Fruit fly (Drosophila melanogaster) whole organism, embryonic: Measurements from ENCODE around the gene CG4570.

Source experiments
- Atf3 ChIP-seq: fragments of 200-800 bp; sonication (Bioruptor generic); optimal IDR thresholded peaks from 3 replicates; lab custom pipeline; 2016; ENCODE audit warnings: missing biosample characterization, missing genetic modification characterization
- Awh ChIP-seq: fragments of 200-800 bp; sonication (Bioruptor generic); IDR thresholded peaks from 2 replicates; pipeline ENCODE4, ENCODE4 v1.3.6; 2022; ENCODE audit warnings: missing biosample characterization, missing genetic modification characterization
- BEAF-32 ChIP-seq: fragments of 200-800 bp; sonication (Bioruptor generic); optimal IDR thresholded peaks from 3 replicates; lab custom pipeline; 2017; ENCODE audit warnings: missing biosample characterization, missing genetic modification characterization, mild to moderate bottlenecking, moderate library complexity, missing genetic modification reagents
- BtbVII ChIP-seq: fragments of 200-800 bp; sonication (Bioruptor generic); optimal IDR thresholded peaks from 3 replicates; lab custom pipeline; 2017; ENCODE audit warnings: missing biosample characterization, mild to moderate bottlenecking, missing genetic modification characterization
- CG10543 ChIP-seq: fragments of 200-800 bp; sonication (Bioruptor generic); optimal IDR thresholded peaks from 3 replicates; lab custom pipeline; 2017; ENCODE audit warnings: missing biosample characterization, mild to moderate bottlenecking, missing genetic modification characterization, moderate library complexity
- CG14050 ChIP-seq: fragments of 200-800 bp; sonication (Bioruptor generic); IDR thresholded peaks from 3 replicates; pipeline ENCODE4 v1.3.6; 2022; ENCODE audit warnings: missing biosample characterization, missing genetic modification characterization
- CG16779 ChIP-seq: fragments of 200-800 bp; sonication (Bioruptor generic); IDR thresholded peaks from 2 replicates; pipeline ENCODE4 v1.3.6; 2022; ENCODE audit warnings: missing biosample characterization, missing genetic modification characterization
- CG17385 ChIP-seq: fragments of 200-800 bp; sonication (Bioruptor generic); optimal IDR thresholded peaks from 3 replicates; lab custom pipeline; 2018; ENCODE audit warnings: missing biosample characterization, mild to moderate bottlenecking, missing genetic modification characterization
- CG17612 ChIP-seq: fragments of 200-800 bp; sonication (Bioruptor generic); IDR thresholded peaks from 2 replicates; pipeline ENCODE4 v1.3.6; 2022; ENCODE audit warnings: missing biosample characterization, missing genetic modification characterization
- CG18476 ChIP-seq: fragments of 200-800 bp; sonication (Bioruptor generic); optimal IDR thresholded peaks from 2 replicates; lab custom pipeline; 2016; ENCODE audit warnings: missing biosample characterization, mild to moderate bottlenecking, missing genetic modification characterization
- CG2120 ChIP-seq: fragments of 200-800 bp; sonication (Bioruptor generic); optimal IDR thresholded peaks from 3 replicates; lab custom pipeline; 2016; ENCODE audit warnings: missing biosample characterization, missing genetic modification characterization
- CG30431 ChIP-seq: fragments of 200-800 bp; sonication (Bioruptor generic); optimal IDR thresholded peaks from 2 replicates; lab custom pipeline; 2017; ENCODE audit warnings: missing biosample characterization, missing genetic modification characterization
- CG32532 ChIP-seq: fragments of 200-800 bp; sonication (Bioruptor generic); IDR thresholded peaks from 2 replicates; pipeline ENCODE4 v1.3.6; 2022; ENCODE audit warnings: missing biosample characterization, missing genetic modification characterization
- CG3407 ChIP-seq: fragments of 200-800 bp; sonication (Bioruptor generic); optimal IDR thresholded peaks from 2 replicates; lab custom pipeline; 2018; ENCODE audit warnings: missing biosample characterization, mild to moderate bottlenecking, missing genetic modification characterization
- CG34422 ChIP-seq: fragments of 200-800 bp; sonication (Bioruptor generic); IDR thresholded peaks from 3 replicates; pipeline ENCODE4 v1.3.6; 2022; ENCODE audit warnings: missing biosample characterization, missing genetic modification characterization
- CG6272 ChIP-seq: fragments of 200-800 bp; sonication (Bioruptor generic); IDR thresholded peaks from 2 replicates; pipeline ENCODE4 v1.3.6; 2022; ENCODE audit warnings: missing biosample characterization, missing genetic modification characterization
- CG7786 ChIP-seq: fragments of 200-800 bp; sonication (Bioruptor generic); optimal IDR thresholded peaks from 2 replicates; lab custom pipeline; 2016; ENCODE audit warnings: missing biosample characterization, missing genetic modification characterization
- CG8944 ChIP-seq: fragments of 200-800 bp; sonication (Bioruptor generic); optimal IDR thresholded peaks from 3 replicates; lab custom pipeline; 2016; ENCODE audit warnings: missing biosample characterization, missing genetic modification characterization
- CG9437 ChIP-seq: fragments of 200-800 bp; sonication (Bioruptor generic); optimal IDR thresholded peaks from 2 replicates; lab custom pipeline; 2018; ENCODE audit warnings: missing biosample characterization, mild to moderate bottlenecking, missing genetic modification characterization
- CHES-1-like ChIP-seq: fragments of 200-800 bp; sonication (Bioruptor generic); optimal IDR thresholded peaks from 2 replicates; lab custom pipeline; 2016; ENCODE audit warnings: missing biosample characterization, missing genetic modification characterization
- Chrac-16 ChIP-seq: fragments of 200-800 bp; sonication (Bioruptor generic); optimal IDR thresholded peaks from 3 replicates; lab custom pipeline; 2016; ENCODE audit warnings: missing biosample characterization, missing genetic modification characterization
- CoRest ChIP-seq: fragments of 200-800 bp; sonication (Bioruptor generic); optimal IDR thresholded peaks from 3 replicates; lab custom pipeline; 2018; ENCODE audit warnings: missing biosample characterization, mild to moderate bottlenecking, missing genetic modification characterization, moderate library complexity
- Dbx ChIP-seq: fragments of 200-800 bp; sonication (Bioruptor generic); IDR thresholded peaks from 3 replicates; pipeline ENCODE4 v1.3.6; 2022; ENCODE audit warnings: missing biosample characterization, missing genetic modification characterization
- Dref ChIP-seq: fragments of 200-800 bp; sonication (Bioruptor generic); IDR thresholded peaks from 2 replicates; pipeline ENCODE4 v1.3.6; 2022; ENCODE audit warnings: missing biosample characterization, missing genetic modification characterization
- Drgx ChIP-seq: fragments of 200-800 bp; sonication (Bioruptor generic); IDR thresholded peaks from 2 replicates; pipeline ENCODE4 v1.3.6; 2022; ENCODE audit warnings: missing biosample characterization, missing genetic modification characterization
- E2f1 ChIP-seq: fragments of 200-800 bp; sonication (Bioruptor generic); IDR thresholded peaks from 2 replicates; pipeline ENCODE4 v1.3.6; 2022; ENCODE audit warnings: missing biosample characterization, missing genetic modification characterization
- Eip74EF ChIP-seq, 2 experiments: fragments of 200-800 bp in 1 of 2; fragments of >200 bp in 1 of 2; sonication (Bioruptor generic) in 1 of 2; optimal IDR thresholded peaks; 2 replicates each; lab custom pipeline; 2017 to 2019; ENCODE audit warnings: missing biosample characterization in 2 of 2, missing genetic modification characterization in 2 of 2, mild to moderate bottlenecking in 1 of 2, moderate library complexity in 1 of 2
- Hr39 ChIP-seq: fragments of >200 bp; optimal IDR thresholded peaks from 2 replicates; lab custom pipeline; 2017
- Hr78 ChIP-seq, 2 experiments: fragments of 200-800 bp in 1 of 2; fragments of >200 bp in 1 of 2; sonication (Bioruptor generic) in 1 of 2; optimal IDR thresholded peaks; 2 replicates each; lab custom pipeline; 2017 to 2019; ENCODE audit warnings: missing biosample characterization in 2 of 2, missing genetic modification characterization in 2 of 2, mild to moderate bottlenecking in 1 of 2, moderate library complexity in 1 of 2
- Jarid2 ChIP-seq: fragments of 200-800 bp; sonication (Bioruptor generic); optimal IDR thresholded peaks from 3 replicates; lab custom pipeline; 2017; ENCODE audit warnings: mild to moderate bottlenecking, missing biosample characterization, missing genetic modification reagents, missing genetic modification characterization
- Med ChIP-seq: fragments of 200-800 bp; sonication (Bioruptor generic); peaks from one replicate; lab custom pipeline; 2016; ENCODE audit warnings: missing biosample characterization, missing genetic modification characterization, mild to moderate bottlenecking, inconsistent platforms, moderate library complexity
- NC2α ChIP-seq: fragments of 200-800 bp; sonication (Bioruptor generic); optimal IDR thresholded peaks from 2 replicates; lab custom pipeline; 2016; ENCODE audit warnings: missing biosample characterization, missing genetic modification characterization
- Xrp1 ChIP-seq: fragments of 200-800 bp; sonication (Bioruptor generic); IDR thresholded peaks from 2 replicates; pipeline ENCODE4 v1.3.6; 2022; ENCODE audit warnings: missing biosample characterization, missing genetic modification characterization
- btn ChIP-seq: fragments of 200-800 bp; sonication (Bioruptor generic); optimal IDR thresholded peaks from 2 replicates; lab custom pipeline; 2016; ENCODE audit warnings: missing biosample characterization, missing genetic modification characterization
- chinmo ChIP-seq: fragments of 200-800 bp; sonication (Bioruptor generic); IDR thresholded peaks from 4 replicates; pipeline ENCODE4 v1.3.6; 2022; ENCODE audit warnings: missing biosample characterization, missing genetic modification characterization; ENCODE audit not compliant: partially characterized antibody
- corto ChIP-seq: fragments of 200-800 bp; sonication (Bioruptor generic); optimal IDR thresholded peaks from 2 replicates; lab custom pipeline; 2016; ENCODE audit warnings: missing biosample characterization, mild to moderate bottlenecking, missing genetic modification characterization, moderate library complexity
- crc ChIP-seq: fragments of 200-800 bp; sonication (Bioruptor generic); optimal IDR thresholded peaks from 2 replicates; lab custom pipeline; 2016; ENCODE audit warnings: missing biosample characterization, missing genetic modification characterization
- crp ChIP-seq, 2 experiments: fragments of 200-800 bp; sonication (Bioruptor generic); optimal IDR thresholded peaks; 2 replicates in 1 of 2; 3 replicates in 1 of 2; lab custom pipeline; 2017; ENCODE audit warnings: missing biosample characterization in 2 of 2, missing genetic modification characterization in 2 of 2, mild to moderate bottlenecking in 1 of 2, moderate library complexity in 1 of 2
- gem ChIP-seq: fragments of 200-800 bp; sonication (Bioruptor generic); optimal IDR thresholded peaks from 2 replicates; lab custom pipeline; 2019; ENCODE audit warnings: missing biosample characterization, mild to moderate bottlenecking, missing genetic modification characterization, moderate library complexity
- hbn ChIP-seq: fragments of 200-800 bp; sonication (Bioruptor generic); IDR thresholded peaks from 2 replicates; pipeline ENCODE4 v1.3.6; 2022; ENCODE audit warnings: missing biosample characterization, missing genetic modification characterization; ENCODE audit not compliant: partially characterized antibody
- ken ChIP-seq: fragments of 200-800 bp; sonication (Bioruptor generic); IDR thresholded peaks from 3 replicates; pipeline ENCODE4 v1.3.6; 2022; ENCODE audit warnings: missing biosample characterization, missing genetic modification characterization
- pros ChIP-seq: fragments of 200-800 bp; sonication (Bioruptor generic); optimal IDR thresholded peaks from 3 replicates; lab custom pipeline; 2019; ENCODE audit warnings: missing biosample characterization, mild to moderate bottlenecking, missing genetic modification characterization, moderate library complexity
- scrt ChIP-seq: fragments of 200-800 bp; sonication (Bioruptor generic); optimal IDR thresholded peaks from 2 replicates; lab custom pipeline; 2018; ENCODE audit warnings: missing biosample characterization, mild to moderate bottlenecking, missing genetic modification characterization, moderate library complexity
- so ChIP-seq: fragments of 200-800 bp; sonication (Bioruptor generic); IDR thresholded peaks from 3 replicates; pipeline ENCODE4 v1.3.6; 2022; ENCODE audit warnings: missing biosample characterization, missing genetic modification characterization
- sug ChIP-seq: fragments of 200-800 bp; optimal IDR thresholded peaks from 2 replicates; lab custom pipeline; 2019; ENCODE audit warnings: missing biosample characterization, mild to moderate bottlenecking, missing genetic modification characterization, moderate library complexity

CG4570 gene

dm6 chr3R:10884031-10884677, 27.5 kb downstream of the CG4570 start (continued):
- peak in 1 of 2 experiments; percentile 21 for TF ChIP-seq Hr78 (GFP tag; optimal IDR thresholded peaks at IDR 0.05; lab: Kevin White, UChicago)

- TF ChIP-seq BEAF-32 (GFP tag; lab: Kevin White, UChicago): no peak
- TF ChIP-seq gem (tag; lab: Kevin White, UChicago): no peak
- TF ChIP-seq Atf3: peak; percentile 5
- 0 out of 4 replicates have a peak, but pooled peaks have one; percentile 9 for TF ChIP-seq chinmo (GFP tag; lab: Robert Waterston, UW)
- TF ChIP-seq BtbVII (GFP tag; lab: Kevin White, UChicago): peak; percentile 57
- TF ChIP-seq CG9437: no peak
- peak; percentile 78 for TF ChIP-seq Med (GFP tag; lab: Kevin White, UChicago)
- TF ChIP-seq CG18476 (GFP tag; lab: Kevin White, UChicago): no peak
- TF ChIP-seq CG7786: no peak
- peak; percentile 77 for TF ChIP-seq sug (tag; lab: Kevin White, UChicago)
- no peak for TF ChIP-seq CG30431 (GFP tag; lab: Kevin White, UChicago)
- TF ChIP-seq CoRest (tag; lab: Kevin White, UChicago): peak; percentile 26
- TF ChIP-seq CG34422 (GFP tag; lab: Robert Waterston, UW): peak; percentile 59; the same call in 1 of the 3 replicates
- no peak for TF ChIP-seq btn (GFP tag; lab: Kevin White, UChicago)
- TF ChIP-seq Awh (GFP tag; lab: Robert Waterston, UW): 0 out of 2 replicates have a peak, but pooled peaks have one; percentile 9
- 0 out of 2 replicates have a peak, but pooled peaks have one; percentile 15 for TF ChIP-seq E2f1 (GFP tag; lab: Robert Waterston, UW)
- no peak for TF ChIP-seq corto (GFP tag; lab: Kevin White, UChicago)
- no peak for TF ChIP-seq CG3407
- TF ChIP-seq pros: peak; percentile 39
- peak in 1 of 2 experiments; percentile 64 for TF ChIP-seq crp (GFP tag; optimal IDR thresholded peaks at IDR 0.05; lab: Kevin White, UChicago)
- TF ChIP-seq crc: no peak
- TF ChIP-seq CG16779 (GFP tag; lab: Robert Waterston, UW): peak; percentile 52; the same call in 1 of the 2 replicates
- TF ChIP-seq so (GFP tag; lab: Robert Waterston, UW): peak; percentile 15; the same call in 1 of the 3 replicates
- peak; percentile 78 for TF ChIP-seq CG17385
- no peak for TF ChIP-seq CG8944 (GFP tag; lab: Kevin White, UChicago)
- TF ChIP-seq CG32532 (GFP tag; lab: Robert Waterston, UW): 0 out of 2 replicates have a peak, but pooled peaks have one; percentile 27
- no peak for TF ChIP-seq Xrp1
- no peak for TF ChIP-seq CHES-1-like
- 0 out of 2 replicates have a peak, but pooled peaks have one; percentile 22 for TF ChIP-seq Dref (GFP tag; lab: Robert Waterston, UW)
- TF ChIP-seq CG17612 (GFP tag; lab: Robert Waterston, UW): no peak
- peak; percentile 45 for TF ChIP-seq Jarid2
- TF ChIP-seq CG6272 (GFP tag; lab: Robert Waterston, UW): no peak
- TF ChIP-seq Hr39 (lab: Kevin White, UChicago): no peak
- TF ChIP-seq CG14050 (GFP tag; lab: Robert Waterston, UW): no peak
- no peak for TF ChIP-seq scrt (GFP tag; lab: Kevin White, UChicago)
- peak; percentile 34 for TF ChIP-seq CG10543
- peak; percentile 44; the same call in 1 of the 3 replicates for TF ChIP-seq Dbx (GFP tag; lab: Robert Waterston, UW)
- TF ChIP-seq NC2α (GFP tag; lab: Kevin White, UChicago): no peak
- TF ChIP-seq Chrac-16 (GFP tag; lab: Kevin White, UChicago): no peak
- TF ChIP-seq ken (GFP tag; lab: Robert Waterston, UW): 0 out of 3 replicates have a peak, but pooled peaks have one; percentile 36
- peak in 1 of 2 experiments; percentile 63 for TF ChIP-seq Eip74EF (GFP tag; optimal IDR thresholded peaks at IDR 0.05; lab: Kevin White, UChicago)
- TF ChIP-seq CG2120 (GFP tag; lab: Kevin White, UChicago): no peak
- 0 out of 2 replicates have a peak, but pooled peaks have one; percentile 14 for TF ChIP-seq Drgx (GFP tag; lab: Robert Waterston, UW)
- TF ChIP-seq hbn: no peak
These were observed 28.2 kb downstream of the CG4570 start, which contains the start of gene CG14696 for dm6 chr3R:10884678-10885421. Gene CG14696 (minus strand): TSS chr3R:10885001.
